Fruit fly (Drosophila melanogaster) whole organism, embryonic: ENCODE measurements around the gene trus.

Experiments
- BEAF-32 ChIP-seq: fragments of 200-800 bp; sonication (Bioruptor generic); optimal IDR thresholded peaks from 3 replicates; lab custom pipeline; 2017; ENCODE audit warnings: missing biosample characterization, missing genetic modification characterization, mild to moderate bottlenecking, moderate library complexity, missing genetic modification reagents
- C15 ChIP-seq: fragments of 200-800 bp; sonication (Bioruptor generic); IDR thresholded peaks from 3 replicates; pipeline ENCODE4 v1.3.6; 2022; ENCODE audit warnings: missing biosample characterization, missing genetic modification characterization
- CG11504 ChIP-seq: fragments of 200-800 bp; sonication (Bioruptor generic); optimal IDR thresholded peaks from 3 replicates; lab custom pipeline; 2019; ENCODE audit warnings: missing biosample characterization, mild to moderate bottlenecking, missing genetic modification characterization, moderate library complexity
- CG12104 ChIP-seq: fragments of 200-800 bp; sonication (Bioruptor generic); optimal IDR thresholded peaks from 3 replicates; lab custom pipeline; 2016; ENCODE audit warnings: missing biosample characterization, missing genetic modification characterization
- CG12391 ChIP-seq: fragments of 200-800 bp; sonication (Bioruptor generic); optimal IDR thresholded peaks from 3 replicates; lab custom pipeline; 2018; ENCODE audit warnings: missing biosample characterization, mild to moderate bottlenecking, missing genetic modification characterization, moderate library complexity
- CG14710 ChIP-seq: fragments of 200-800 bp; sonication (Bioruptor generic); optimal IDR thresholded peaks from 3 replicates; lab custom pipeline; 2019; ENCODE audit warnings: missing biosample characterization, mild to moderate bottlenecking, missing genetic modification characterization, moderate library complexity
- CG17359 ChIP-seq: fragments of 200-800 bp; sonication (Bioruptor generic); optimal IDR thresholded peaks from 3 replicates; lab custom pipeline; 2018; ENCODE audit warnings: missing biosample characterization, mild to moderate bottlenecking, missing genetic modification characterization, moderate library complexity
- CG17385 ChIP-seq: fragments of 200-800 bp; sonication (Bioruptor generic); optimal IDR thresholded peaks from 3 replicates; lab custom pipeline; 2018; ENCODE audit warnings: missing biosample characterization, mild to moderate bottlenecking, missing genetic modification characterization
- CG2129 ChIP-seq: fragments of 200-800 bp; sonication (Bioruptor generic); IDR thresholded peaks from 2 replicates; pipeline ENCODE4 v1.3.6; 2022; ENCODE audit warnings: missing biosample characterization, missing genetic modification characterization; ENCODE audit not compliant: partially characterized antibody
- CG2202 ChIP-seq: fragments of 200-800 bp; sonication (Bioruptor generic); optimal IDR thresholded peaks from 2 replicates; lab custom pipeline; 2018; ENCODE audit warnings: missing biosample characterization, mild to moderate bottlenecking, missing genetic modification characterization
- CG30020 ChIP-seq: fragments of 200-800 bp; optimal IDR thresholded peaks from 2 replicates; lab custom pipeline; 2019; ENCODE audit warnings: missing biosample characterization, mild to moderate bottlenecking, missing genetic modification characterization, moderate library complexity
- CG31365 ChIP-seq: fragments of 200-800 bp; sonication (Bioruptor generic); optimal IDR thresholded peaks from 2 replicates; lab custom pipeline; 2018; ENCODE audit warnings: missing biosample characterization, mild to moderate bottlenecking, missing genetic modification characterization
- CG31441 ChIP-seq: fragments of 200-800 bp; sonication (Bioruptor generic); IDR thresholded peaks from 2 replicates; pipeline ENCODE4 v1.3.6; 2022; ENCODE audit warnings: missing biosample characterization, missing genetic modification characterization
- CG3281 ChIP-seq: fragments of 200-800 bp; sonication (Bioruptor generic); optimal IDR thresholded peaks from 3 replicates; lab custom pipeline; 2017; ENCODE audit warnings: missing biosample characterization, mild to moderate bottlenecking, missing genetic modification characterization
- CG42726 ChIP-seq: fragments of 200-800 bp; sonication (Bioruptor generic); IDR thresholded peaks from 2 replicates; pipeline ENCODE4 v1.3.6; 2022; ENCODE audit warnings: missing biosample characterization, missing genetic modification characterization; ENCODE audit not compliant: partially characterized antibody
- CG43689 ChIP-seq: fragments of 200-800 bp; sonication (Bioruptor generic); IDR thresholded peaks from 2 replicates; pipeline ENCODE4 v1.3.6; 2022; ENCODE audit warnings: missing biosample characterization, missing genetic modification characterization
- CG6272 ChIP-seq: fragments of 200-800 bp; sonication (Bioruptor generic); IDR thresholded peaks from 2 replicates; pipeline ENCODE4 v1.3.6; 2022; ENCODE audit warnings: missing biosample characterization, missing genetic modification characterization
- CG8089 ChIP-seq: fragments of 200-800 bp; sonication (Bioruptor generic); optimal IDR thresholded peaks from 3 replicates; lab custom pipeline; 2016; ENCODE audit warnings: missing biosample characterization, missing genetic modification characterization
- CG8359 ChIP-seq: fragments of 200-800 bp; sonication (Bioruptor generic); optimal IDR thresholded peaks from 2 replicates; lab custom pipeline; 2017; ENCODE audit warnings: missing biosample characterization, mild to moderate bottlenecking, missing genetic modification characterization, borderline replicate concordance
- CoRest ChIP-seq: fragments of 200-800 bp; sonication (Bioruptor generic); optimal IDR thresholded peaks from 3 replicates; lab custom pipeline; 2018; ENCODE audit warnings: missing biosample characterization, mild to moderate bottlenecking, missing genetic modification characterization, moderate library complexity
- Doc3 ChIP-seq: fragments of 200-800 bp; sonication (Bioruptor generic); IDR thresholded peaks from 3 replicates; pipeline ENCODE4 v1.3.6; 2022; ENCODE audit warnings: missing biosample characterization, missing genetic modification characterization; ENCODE audit not compliant: partially characterized antibody
- Dp ChIP-seq: fragments of 200-800 bp; sonication (Bioruptor generic); optimal IDR thresholded peaks from 2 replicates; lab custom pipeline; 2018; ENCODE audit warnings: missing biosample characterization, mild to moderate bottlenecking, missing genetic modification characterization, moderate library complexity
- GATAe ChIP-seq: fragments of 200-800 bp; sonication (Bioruptor generic); conservative IDR thresholded peaks from 2 replicates; pipeline ENCODE4 v1.3.6; 2022; ENCODE audit warnings: missing biosample characterization, missing genetic modification characterization
- HLH4C ChIP-seq: fragments of 200-800 bp; sonication (Bioruptor generic); IDR thresholded peaks from 3 replicates; pipeline ENCODE4 v1.3.6; 2022; ENCODE audit warnings: missing biosample characterization, missing genetic modification characterization; ENCODE audit not compliant: partially characterized antibody
- Lpt ChIP-seq: fragments of >200 bp; optimal IDR thresholded peaks from 2 replicates; lab custom pipeline; 2018; ENCODE audit warnings: missing biosample characterization, missing genetic modification characterization
- Med ChIP-seq: fragments of 200-800 bp; sonication (Bioruptor generic); peaks from one replicate; lab custom pipeline; 2016; ENCODE audit warnings: missing biosample characterization, missing genetic modification characterization, mild to moderate bottlenecking, inconsistent platforms, moderate library complexity
- Nf-YB ChIP-seq: fragments of 200-800 bp; sonication (Bioruptor generic); optimal IDR thresholded peaks from 3 replicates; lab custom pipeline; 2019; ENCODE audit warnings: missing biosample characterization, mild to moderate bottlenecking, missing genetic modification characterization, moderate library complexity
- Oaz ChIP-seq: fragments of 200-800 bp; sonication (Bioruptor generic); IDR thresholded peaks from 2 replicates; pipeline ENCODE4 v1.3.6; 2022; ENCODE audit warnings: missing biosample characterization, missing genetic modification characterization
- Sry-δ ChIP-seq: fragments of 200-800 bp; sonication (Bioruptor generic); optimal IDR thresholded peaks from 2 replicates; lab custom pipeline; 2016; ENCODE audit warnings: missing biosample characterization, missing genetic modification characterization
- Tbp ChIP-seq: fragments of >200 bp; optimal IDR thresholded peaks from 2 replicates; lab custom pipeline; 2018; ENCODE audit warnings: missing biosample characterization, missing genetic modification characterization
- Xbp1 ChIP-seq: fragments of 200-800 bp; sonication (Bioruptor generic); optimal IDR thresholded peaks from 3 replicates; lab custom pipeline; 2016; ENCODE audit warnings: missing biosample characterization, mild to moderate bottlenecking, missing genetic modification characterization
- ato ChIP-seq: fragments of 200-800 bp; sonication (Bioruptor generic); IDR thresholded peaks from 2 replicates; pipeline ENCODE4 v1.3.6; 2022; ENCODE audit warnings: missing biosample characterization, missing genetic modification characterization; ENCODE audit not compliant: partially characterized antibody
- bab2 ChIP-seq: fragments of 200-800 bp; sonication (Bioruptor generic); optimal IDR thresholded peaks from 2 replicates; lab custom pipeline; 2016; ENCODE audit warnings: missing biosample characterization, missing genetic modification characterization
- bbx ChIP-seq: fragments of 200-800 bp; sonication (Bioruptor generic); IDR thresholded peaks from 2 replicates; pipeline ENCODE4 v1.3.6; 2022; ENCODE audit warnings: missing biosample characterization, missing genetic modification characterization; ENCODE audit not compliant: partially characterized antibody
- exex ChIP-seq: fragments of 200-800 bp; sonication (Bioruptor generic); optimal IDR thresholded peaks from 4 replicates; lab custom pipeline; 2018; ENCODE audit warnings: missing biosample characterization, mild to moderate bottlenecking, missing genetic modification characterization, moderate library complexity
- fd102C ChIP-seq: fragments of 200-800 bp; sonication (Bioruptor generic); optimal IDR thresholded peaks from 2 replicates; lab custom pipeline; 2018; ENCODE audit warnings: missing biosample characterization, mild to moderate bottlenecking, missing genetic modification characterization, moderate library complexity
- inv ChIP-seq: fragments of 200-800 bp; sonication (Bioruptor generic); IDR thresholded peaks from 2 replicates; pipeline ENCODE4 v1.3.6; 2022; ENCODE audit warnings: missing biosample characterization, missing genetic modification characterization; ENCODE audit not compliant: partially characterized antibody
- luna ChIP-seq: fragments of 200-800 bp; sonication (Bioruptor generic); optimal IDR thresholded peaks from 2 replicates; lab custom pipeline; 2016; ENCODE audit warnings: missing biosample characterization, missing genetic modification characterization
- mirr ChIP-seq: fragments of 200-800 bp; sonication (Bioruptor generic); optimal IDR thresholded peaks from 3 replicates; lab custom pipeline; 2018; ENCODE audit warnings: missing biosample characterization, mild to moderate bottlenecking, missing genetic modification characterization
- nerfin-1 ChIP-seq: fragments of 200-800 bp; sonication (Bioruptor generic); optimal IDR thresholded peaks from 3 replicates; lab custom pipeline; 2019; ENCODE audit warnings: missing biosample characterization, mild to moderate bottlenecking, missing genetic modification characterization, moderate library complexity
- onecut ChIP-seq: fragments of 200-800 bp; sonication (Bioruptor generic); IDR thresholded peaks from 2 replicates; pipeline ENCODE4 v1.3.6; 2022; ENCODE audit warnings: missing biosample characterization, missing genetic modification characterization
- pan ChIP-seq, 4 experiments: fragments of >200 bp in 3 of 4; fragments of 200-800 bp in 1 of 4; sonication (Bioruptor generic) in 1 of 4; optimal IDR thresholded peaks in 3 of 4; IDR thresholded peaks in 1 of 4; 2 replicates each; pipeline versions ENCODE4 v1.3.6 to Lab custom; 2017 to 2022; ENCODE audit warnings: missing biosample characterization in 2 of 4, missing genetic modification characterization in 2 of 4, mixed read lengths in 1 of 4
- sim ChIP-seq: fragments of 200-800 bp; sonication (Bioruptor generic); IDR thresholded peaks from 2 replicates; pipeline ENCODE4 v1.3.6; 2022; ENCODE audit warnings: missing biosample characterization, missing genetic modification characterization
- trem ChIP-seq: fragments of 200-800 bp; optimal IDR thresholded peaks from 3 replicates; lab custom pipeline; 2019; ENCODE audit warnings: missing biosample characterization, mild to moderate bottlenecking, missing genetic modification characterization, moderate library complexity
- twi ChIP-seq: fragments of 200-800 bp; optimal IDR thresholded peaks from 2 replicates; lab custom pipeline; 2019; ENCODE audit warnings: missing biosample characterization, mild to moderate bottlenecking, missing genetic modification characterization, moderate library complexity
- vnd ChIP-seq: fragments of 200-800 bp; sonication (Bioruptor generic); IDR thresholded peaks from 3 replicates; pipeline ENCODE4 v1.3.6; 2022; ENCODE audit warnings: missing biosample characterization, missing genetic modification characterization; ENCODE audit not compliant: partially characterized antibody
- zen ChIP-seq: fragments of 200-800 bp; sonication (Bioruptor generic); optimal IDR thresholded peaks from 3 replicates; lab custom pipeline; 2018; ENCODE audit warnings: missing biosample characterization, mild to moderate bottlenecking, missing genetic modification characterization, moderate library complexity

The trus gene

dm6 chr3R:12413274-12413958 is 43.0 kb upstream of the trus start, which contains the start of the genes Dip-C and pps (continued):
- no peak for TF ChIP-seq luna (GFP tag; lab: Kevin White, UChicago)
- TF ChIP-seq exex (tag; lab: Kevin White, UChicago), result peak; percentile 59
- peak; percentile 44 for TF ChIP-seq Med
- peak; percentile 27 for TF ChIP-seq CG30020 (tag; lab: Kevin White, UChicago)
- TF ChIP-seq CG12391 (tag; lab: Kevin White, UChicago), result peak; percentile 52
- TF ChIP-seq BEAF-32 (GFP tag; lab: Kevin White, UChicago), result peak; percentile 82
- TF ChIP-seq CG8089 (GFP tag; lab: Kevin White, UChicago), result no peak
- TF ChIP-seq HLH4C (GFP tag; lab: Robert Waterston, UW), result peak; percentile 68; the same call in 2 of the 3 replicates
- TF ChIP-seq CG31441 (GFP tag; lab: Robert Waterston, UW), result no peak
- TF ChIP-seq zen (tag; lab: Kevin White, UChicago), result peak; percentile 20
- TF ChIP-seq trem (tag; lab: Kevin White, UChicago), result peak; percentile 57
- no peak for TF ChIP-seq CG31365
- TF ChIP-seq onecut (GFP tag; lab: Robert Waterston, UW), result no peak
- TF ChIP-seq CG42726 (GFP tag; lab: Robert Waterston, UW), result peak; percentile 52; the same call in 1 of the 2 replicates
- TF ChIP-seq ato (GFP tag; lab: Robert Waterston, UW), result peak; percentile 58; the same call in 1 of the 2 replicates
- TF ChIP-seq Dp (GFP tag; lab: Kevin White, UChicago), result peak; percentile 29
- peak; percentile 12 for TF ChIP-seq CG12104
- TF ChIP-seq inv (GFP tag; lab: Robert Waterston, UW), result peak; percentile 65
- TF ChIP-seq twi (tag; lab: Kevin White, UChicago), result no peak
- no peak for TF ChIP-seq fd102C
- peak; percentile 58; the same call in 2 of the 3 replicates for TF ChIP-seq vnd (GFP tag; lab: Robert Waterston, UW)
- peak; percentile 65; the same call in 2 of the 3 replicates for TF ChIP-seq Doc3 (GFP tag; lab: Robert Waterston, UW)
- TF ChIP-seq CG14710, result peak; percentile 58
- TF ChIP-seq Sry-δ, result peak; percentile 60
- TF ChIP-seq Xbp1 (GFP tag; lab: Kevin White, UChicago), result peak; percentile 3
- TF ChIP-seq mirr (GFP tag; lab: Kevin White, UChicago), result peak; percentile 23
- no peak for TF ChIP-seq Lpt (GFP tag; lab: Kevin White, UChicago)
- peak; percentile 80 for TF ChIP-seq bbx
- peak; percentile 46 for TF ChIP-seq CoRest (tag; lab: Kevin White, UChicago)
- no peak for TF ChIP-seq Tbp (GFP tag; lab: Kevin White, UChicago)
- TF ChIP-seq, all 482 proteins: peak for 70

DNA sequence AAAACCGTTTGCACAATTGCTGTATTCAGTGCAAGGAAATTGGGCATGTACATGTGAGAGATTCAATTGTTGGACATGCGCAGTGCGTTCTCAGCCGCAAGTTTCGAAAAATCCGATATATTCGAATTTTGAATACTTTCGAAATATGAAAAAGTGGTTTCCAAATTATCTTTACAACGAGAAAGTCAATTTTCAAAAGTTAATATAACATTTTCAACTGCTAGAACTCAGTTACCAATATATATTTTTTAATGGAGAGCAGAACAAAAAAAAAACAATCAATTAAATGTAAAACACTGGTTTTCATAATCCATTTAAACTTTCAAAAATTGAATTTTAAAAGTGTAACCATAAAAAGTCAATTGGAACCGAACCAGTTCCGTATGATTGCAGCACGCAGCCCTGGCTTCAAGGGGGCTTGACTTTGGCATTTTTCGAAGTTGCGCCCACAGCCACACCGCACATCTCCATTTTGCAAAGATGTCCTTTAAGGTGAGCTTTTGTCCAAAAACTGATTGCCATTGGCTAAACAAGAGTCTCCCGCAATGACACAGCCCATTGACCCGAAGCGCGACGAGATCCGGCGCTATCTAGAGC is 33.9 kb upstream of the trus start, which contains the start of the genes Scgbeta and CG17202:
Gene Scgbeta (minus strand): TSS at position 51 of the 597 bp plus-strand sequence.
Gene CG17202 (plus strand): TSS at position 390 of the 597 bp plus-strand sequence.
- TF ChIP-seq CG3281 (GFP tag; lab: Kevin White, UChicago) (no peak), Nf-YB (GFP tag; lab: Kevin White, UChicago) (no peak), CG8359 (GFP tag; lab: Kevin White, UChicago) (no peak), sim (no peak), CG2129 (GFP tag; lab: Robert Waterston, UW) (no peak), CG2202 (tag; lab: Kevin White, UChicago) (no peak), GATAe (GFP tag; lab: Robert Waterston, UW) (no peak), bab2 (GFP tag; lab: Kevin White, UChicago) (peak; percentile 7), pan (optimal IDR thresholded peaks at IDR 0.05; lab: Kevin White, UChicago) (no peak), pan (GFP tag; optimal IDR thresholded peaks at IDR 0.05 in 1 of 2, IDR thresholded peaks at IDR 0.05 in 1 of 2) (no peak), CG17385 (GFP tag; lab: Kevin White, UChicago) (no peak), nerfin-1 (no peak), CG11504 (tag; lab: Kevin White, UChicago) (no peak), CG17359 (tag; lab: Kevin White, UChicago) (no peak), CG6272 (GFP tag; lab: Robert Waterston, UW) (no peak), CG43689 (GFP tag; lab: Robert Waterston, UW) (no peak), C15 (GFP tag; lab: Robert Waterston, UW) (no peak), Oaz (GFP tag; lab: Robert Waterston, UW) (no peak)
